Worm (Caenorhabditis elegans) whole organism, L2 larva: Measurements from ENCODE around the gene fbxa-75.
A peak's percentile ranks its signal among the peaks of the same experiment; 100 is the strongest.

Source experiments
- C34F6.9 ChIP-seq: fragments of 150-350 bp; optimal IDR thresholded peaks from 2 replicates; lab custom pipeline; 2014; ENCODE audit warnings: missing biosample characterization, missing genetic modification characterization
- F13H6.1 ChIP-seq: sonication (generic microtip); optimal IDR thresholded peaks from 2 replicates; lab custom pipeline; 2016; ENCODE audit warnings: missing genetic modification characterization, missing compliant biosample characterization
- R02D3.7 ChIP-seq: fragments of 150-350 bp; optimal IDR thresholded peaks from 2 replicates; lab custom pipeline; 2014; ENCODE audit warnings: missing biosample characterization, missing genetic modification characterization
- Y55F3AM.14 ChIP-seq: fragments of 200-800 bp; sonication (Bioruptor generic); optimal IDR thresholded peaks from 2 replicates; lab custom pipeline; 2018; ENCODE audit warnings: mild to moderate bottlenecking, missing genetic modification characterization, missing compliant biosample characterization
- ZK546.5 ChIP-seq: sonication (generic microtip); optimal IDR thresholded peaks from 2 replicates; lab custom pipeline; 2017; ENCODE audit warnings: missing biosample characterization, missing genetic modification characterization
- alr-1 ChIP-seq: fragments of 150-350 bp; optimal IDR thresholded peaks from 2 replicates; lab custom pipeline; 2014; ENCODE audit warnings: missing biosample characterization, missing genetic modification characterization
- aly-2 ChIP-seq: fragments of 150-350 bp; optimal IDR thresholded peaks from 2 replicates; lab custom pipeline; 2014; ENCODE audit warnings: missing biosample characterization, missing genetic modification characterization
- ama-1 ChIP-seq: fragments of 150-350 bp; optimal IDR thresholded peaks from 2 replicates; lab custom pipeline; 2018; ENCODE audit warnings: inconsistent platforms
- blmp-1 ChIP-seq: sonication (generic microtip); optimal IDR thresholded peaks from 2 replicates; lab custom pipeline; 2017; ENCODE audit warnings: missing genetic modification characterization, mild to moderate bottlenecking, missing compliant biosample characterization, antibody characterized with exemption, moderate library complexity; ENCODE audit not compliant: insufficient read depth
- ceh-16 ChIP-seq: fragments of 150-350 bp; optimal IDR thresholded peaks from 2 replicates; lab custom pipeline; 2014; ENCODE audit warnings: missing biosample characterization, missing genetic modification characterization
- crh-2 ChIP-seq: sonication (generic microtip); optimal IDR thresholded peaks from 2 replicates; lab custom pipeline; 2017; ENCODE audit warnings: missing biosample characterization, missing genetic modification characterization
- elt-1 ChIP-seq: fragments of 150-350 bp; optimal IDR thresholded peaks from 2 replicates; lab custom pipeline; 2014; ENCODE audit warnings: missing biosample characterization, missing genetic modification characterization
- elt-3 ChIP-seq: sonication (generic microtip); optimal IDR thresholded peaks from 2 replicates; lab custom pipeline; 2017; ENCODE audit warnings: missing biosample characterization, missing genetic modification characterization
- fos-1 ChIP-seq: fragments of 150-350 bp; optimal IDR thresholded peaks from 2 replicates; lab custom pipeline; 2014; ENCODE audit warnings: missing biosample characterization, missing genetic modification characterization
- lin-11 ChIP-seq: fragments of 150-350 bp; sonication (generic microtip); optimal IDR thresholded peaks from 2 replicates; lab custom pipeline; 2014; ENCODE audit warnings: missing biosample characterization, missing genetic modification characterization, inconsistent platforms, mixed read lengths
- lin-13 ChIP-seq: fragments of 150-350 bp; optimal IDR thresholded peaks from 2 replicates; lab custom pipeline; 2014; ENCODE audit warnings: missing biosample characterization, missing genetic modification reagents, missing genetic modification characterization
- nhr-10 ChIP-seq: sonication (generic microtip); optimal IDR thresholded peaks from 2 replicates; lab custom pipeline; 2017; ENCODE audit warnings: missing biosample characterization, missing genetic modification characterization
- nhr-12 ChIP-seq: fragments of 150-350 bp; optimal IDR thresholded peaks from 2 replicates; lab custom pipeline; 2014; ENCODE audit warnings: missing biosample characterization, missing genetic modification characterization
- nhr-23 ChIP-seq: fragments of 150-350 bp; optimal IDR thresholded peaks from 2 replicates; lab custom pipeline; 2014; ENCODE audit warnings: missing biosample characterization, missing genetic modification reagents, missing genetic modification characterization
- nhr-237 ChIP-seq: fragments of 150-350 bp; optimal IDR thresholded peaks from 2 replicates; lab custom pipeline; 2014; ENCODE audit warnings: missing biosample characterization, missing genetic modification characterization
- nhr-25 ChIP-seq: fragments of 150-350 bp; sonication (generic microtip); optimal IDR thresholded peaks from 3 replicates; lab custom pipeline; 2014; ENCODE audit warnings: missing biosample characterization, missing genetic modification characterization
- nhr-77 ChIP-seq: fragments of 150-350 bp; optimal IDR thresholded peaks from 2 replicates; lab custom pipeline; 2014; ENCODE audit warnings: missing biosample characterization, missing genetic modification characterization
- sem-4 ChIP-seq: fragments of 150-350 bp; optimal IDR thresholded peaks from 2 replicates; lab custom pipeline; 2014; ENCODE audit warnings: missing biosample characterization, missing genetic modification reagents, missing genetic modification characterization
- skn-1 ChIP-seq: sonication (generic microtip); optimal IDR thresholded peaks from 2 replicates; lab custom pipeline; 2017; ENCODE audit warnings: missing biosample characterization, missing genetic modification characterization
- snpc-4 ChIP-seq: fragments of 150-350 bp; optimal IDR thresholded peaks from 2 replicates; lab custom pipeline; 2014; ENCODE audit warnings: missing biosample characterization, missing genetic modification characterization
- unc-62 ChIP-seq: fragments of 150-350 bp; optimal IDR thresholded peaks from 2 replicates; lab custom pipeline; 2014; ENCODE audit warnings: missing biosample characterization, missing genetic modification reagents, missing genetic modification characterization
- ztf-11 ChIP-seq: sonication (generic microtip); optimal IDR thresholded peaks from 2 replicates; lab custom pipeline; 2017; ENCODE audit warnings: missing biosample characterization, missing genetic modification characterization
- ztf-4 ChIP-seq: fragments of 150-350 bp; optimal IDR thresholded peaks from 2 replicates; lab custom pipeline; 2014; ENCODE audit warnings: missing biosample characterization, missing genetic modification characterization

Gene fbxa-75

ce11 chrIII:1347539-1347938 is 44.0 kb downstream of the fbxa-75 start, which contains the start of gene Y82E9BL.5:
Gene Y82E9BL.5, minus strand, starts transcription at chrIII:1347639.
- TF ChIP-seq elt-3 (tag; lab: Kevin White, UChicago) = no peak
- no peak for TF ChIP-seq nhr-25 (tag; lab: Kevin White, UChicago)
- no peak for TF ChIP-seq nhr-12 (tag; lab: Kevin White, UChicago)
- TF ChIP-seq ama-1 = no peak
- TF ChIP-seq unc-62 = no peak
- TF ChIP-seq ztf-11 (tag; lab: Kevin White, UChicago) = no peak
- no peak for TF ChIP-seq crh-2 (tag; lab: Kevin White, UChicago)
- TF ChIP-seq nhr-77 (tag; lab: Kevin White, UChicago) = no peak
- TF ChIP-seq lin-11 = no peak
- no peak for TF ChIP-seq aly-2 (tag; lab: Kevin White, UChicago)

DNA sequence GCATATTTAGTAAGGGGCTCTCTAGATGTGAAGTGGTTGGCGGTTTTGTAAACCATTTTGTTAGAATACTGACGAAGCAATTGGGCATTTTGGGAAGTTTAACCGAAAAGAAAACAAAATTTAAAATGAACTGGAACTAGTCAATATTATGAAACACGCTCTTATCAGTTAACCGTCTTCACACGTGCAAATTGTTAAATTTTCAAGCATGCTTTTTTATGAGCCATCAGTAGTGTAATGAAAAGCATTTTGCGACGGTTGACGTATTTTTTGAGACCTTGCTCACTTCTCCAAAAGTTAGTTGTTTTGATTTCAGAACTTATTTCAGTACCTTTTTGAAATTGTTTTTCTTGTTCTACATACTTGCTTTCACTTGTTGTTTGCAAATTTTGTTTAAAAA is 45.8 kb downstream of the fbxa-75 start, which contains the start of gene fbxa-25:
Gene fbxa-25, minus strand, starts transcription at position 138 of the 400 bp plus-strand sequence.
- peak; percentile 52 for TF ChIP-seq fos-1
- no peak for TF ChIP-seq ztf-4 (tag; lab: Kevin White, UChicago)

DNA sequence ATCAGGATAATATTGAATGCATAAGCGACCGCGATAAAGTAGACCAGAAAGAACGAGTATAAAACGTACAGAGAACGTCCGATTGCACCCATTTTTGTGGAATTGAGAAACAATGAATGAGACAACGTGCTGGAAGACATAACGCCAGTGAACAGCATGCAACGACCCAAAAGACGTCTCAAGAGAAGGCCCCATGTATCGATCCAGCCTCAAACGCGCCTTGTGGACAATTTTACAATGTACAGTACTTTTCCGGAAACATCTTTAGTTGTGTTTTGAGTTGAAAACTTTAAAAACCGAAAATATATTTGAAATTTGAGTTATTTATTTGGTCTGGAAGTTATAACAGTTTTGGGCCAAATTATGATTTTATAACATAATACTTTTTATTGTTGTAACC is 47.2 kb downstream of the fbxa-75 start, which contains the start of gene Y82E9BL.3:
Gene Y82E9BL.3, minus strand, starts transcription at position 101 of the 400 bp plus-strand sequence.
- TF ChIP-seq fos-1 = no peak

- TF ChIP-seq lin-13 (no peak), nhr-237 (tag; lab: Kevin White, UChicago) (no peak), elt-1 (tag; lab: Kevin White, UChicago) (no peak), blmp-1 (tag; lab: Kevin White, UChicago) (no peak), sem-4 (tag; lab: Kevin White, UChicago) (no peak), lin-11 (no peak), C34F6.9 (no peak), ama-1 (no peak), Y55F3AM.14 (no peak), skn-1 (tag; lab: Kevin White, UChicago) (no peak), nhr-23 (tag; lab: Kevin White, UChicago) (no peak), ceh-16 (no peak), R02D3.7 (tag; lab: Kevin White, UChicago) (no peak), alr-1 (tag; lab: Kevin White, UChicago) (no peak), snpc-4 (tag; lab: Kevin White, UChicago) (no peak), ztf-4 (tag; lab: Kevin White, UChicago) (no peak), nhr-10 (tag; lab: Kevin White, UChicago) (no peak), F13H6.1 (tag; lab: Kevin White, UChicago) (no peak), ZK546.5 (tag; lab: Kevin White, UChicago) (no peak)
Measured at ce11 chrIII:1354523-1354922, 51.0 kb downstream of the fbxa-75 start.
